Worm (Caenorhabditis elegans) whole organism, late embryonic: ENCODE data around the gene srw-119.

ENCODE experiments used
- Y22D7AL.16 ChIP-seq: sonication (generic microtip); optimal IDR thresholded peaks from 2 replicates; lab custom pipeline; 2016; ENCODE audit warnings: missing genetic modification characterization, missing compliant biosample characterization
- ceh-24 ChIP-seq: sonication (generic microtip); optimal IDR thresholded peaks from 2 replicates; lab custom pipeline; 2016; ENCODE audit warnings: mild to moderate bottlenecking, missing genetic modification characterization, missing compliant biosample characterization
- fkh-10 ChIP-seq: fragments of 150-350 bp; optimal IDR thresholded peaks from 2 replicates; lab custom pipeline; 2014; ENCODE audit warnings: missing biosample characterization, missing genetic modification reagents, missing genetic modification characterization
- hlh-30 ChIP-seq: sonication (generic microtip); optimal IDR thresholded peaks from 2 replicates; lab custom pipeline; 2017; ENCODE audit warnings: antibody characterized with exemption, missing genetic modification characterization, missing compliant biosample characterization; ENCODE audit not compliant: insufficient read depth
- nhr-11 ChIP-seq: fragments of 150-350 bp; optimal IDR thresholded peaks from 2 replicates; lab custom pipeline; 2014; ENCODE audit warnings: missing biosample characterization, missing genetic modification characterization
- nhr-232 ChIP-seq: sonication (generic microtip); optimal IDR thresholded peaks from 2 replicates; lab custom pipeline; 2016; ENCODE audit warnings: missing genetic modification characterization, missing compliant biosample characterization
- npax-4 ChIP-seq: sonication (generic microtip); optimal IDR thresholded peaks from 2 replicates; lab custom pipeline; 2016; ENCODE audit warnings: missing genetic modification characterization, missing compliant biosample characterization
- pha-4 ChIP-seq: fragments of 150-350 bp; optimal IDR thresholded peaks from 2 replicates; lab custom pipeline; 2018; ENCODE audit warnings: missing biosample characterization, missing genetic modification reagents, missing genetic modification characterization

DNA sequence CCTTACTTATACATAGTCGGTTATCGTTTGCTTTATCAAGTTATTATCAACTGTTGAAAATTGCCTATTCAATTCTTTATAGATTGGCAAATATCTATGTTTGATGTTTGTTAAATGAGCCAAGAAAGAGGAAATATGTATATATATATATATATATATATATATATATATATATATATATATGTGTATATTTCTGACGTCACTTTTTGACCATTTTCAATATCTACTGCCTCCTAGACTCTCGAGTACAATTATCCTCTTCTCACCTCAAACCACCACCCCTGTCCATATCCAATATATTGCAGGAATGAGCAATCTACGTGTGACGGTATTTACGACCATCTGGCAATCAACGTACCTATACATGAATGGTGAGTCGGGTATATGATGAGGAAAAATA lies 45.2 kb upstream of the srw-119 start, which contains the start of gene F59D6.1:
- TF ChIP-seq ceh-24 (tag; lab: Kevin White, UChicago) (no peak), nhr-232 (tag; lab: Kevin White, UChicago) (no peak), pha-4 (tag; lab: Kevin White, UChicago) (no peak), fkh-10 (GFP tag; lab: Kevin White, UChicago) (no peak), npax-4 (tag; lab: Kevin White, UChicago) (no peak), hlh-30 (tag; lab: Kevin White, UChicago) (no peak), Y22D7AL.16 (tag; lab: Kevin White, UChicago) (no peak), nhr-11 (tag; lab: Kevin White, UChicago) (no peak)
